Fruit fly (Drosophila melanogaster) whole organism, wandering third instar larva: ENCODE results near the gene Hand.

Experiments
- Abd-B ChIP-seq: fragments of >200 bp; optimal IDR thresholded peaks from 2 replicates; lab custom pipeline; 2017; ENCODE audit warnings: missing biosample characterization, missing genetic modification characterization
- Hnf4 ChIP-seq: fragments of 200-800 bp; sonication (Bioruptor generic); optimal IDR thresholded peaks from 2 replicates; lab custom pipeline; 2016; ENCODE audit warnings: missing biosample characterization, mild to moderate bottlenecking, missing genetic modification characterization
- Myc ChIP-seq: fragments of >200 bp; optimal IDR thresholded peaks from 2 replicates; lab custom pipeline; 2017
- Sp1 ChIP-seq: fragments of 200-800 bp; sonication (Bioruptor generic); optimal IDR thresholded peaks from 3 replicates; lab custom pipeline; 2019; ENCODE audit warnings: missing biosample characterization, mild to moderate bottlenecking, missing genetic modification characterization, moderate library complexity
- brk ChIP-seq: fragments of 200-800 bp; sonication (Bioruptor generic); optimal IDR thresholded peaks from 2 replicates; lab custom pipeline; 2016; ENCODE audit warnings: missing biosample characterization, mild to moderate bottlenecking, missing genetic modification characterization
- dsf ChIP-seq: sonication (Bioruptor generic); optimal IDR thresholded peaks from 2 replicates; lab custom pipeline; 2016; ENCODE audit warnings: missing biosample characterization, missing genetic modification characterization, borderline replicate concordance
- lola ChIP-seq: fragments of >200 bp; optimal IDR thresholded peaks from 2 replicates; lab custom pipeline; 2017; ENCODE audit warnings: missing biosample characterization, missing genetic modification characterization
- usp ChIP-seq: fragments of >200 bp; optimal IDR thresholded peaks from 2 replicates; lab custom pipeline; 2017; ENCODE audit warnings: missing biosample characterization, missing genetic modification characterization

DNA sequence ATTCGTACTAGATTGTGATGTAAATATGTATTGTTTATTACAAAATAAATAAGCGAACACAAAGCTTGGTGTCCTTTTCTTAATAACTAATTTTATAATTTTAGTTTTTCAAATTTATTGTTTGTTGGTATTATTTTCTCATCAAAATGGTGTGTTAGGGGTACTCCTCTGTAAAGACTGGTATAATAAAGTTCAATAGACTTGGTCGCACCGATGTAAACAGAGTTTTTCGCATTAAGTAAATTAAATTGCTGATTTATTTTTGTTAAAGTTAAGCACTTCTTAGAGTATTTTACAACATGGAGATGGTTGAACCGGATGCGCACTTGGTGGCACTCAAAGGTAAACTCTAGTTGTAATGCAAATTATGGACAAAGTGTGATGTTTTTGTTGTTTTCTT, 28.7 kb downstream of the Hand start, which contains the start of gene CG4953:
- no peak for TF ChIP-seq lola (GFP tag; lab: Kevin White, UChicago)
- no peak for TF ChIP-seq Abd-B (GFP tag; lab: Kevin White, UChicago)
- no peak for TF ChIP-seq brk (GFP tag; lab: Kevin White, UChicago)
- no peak for TF ChIP-seq Myc (lab: Kevin White, UChicago)
- TF ChIP-seq usp (GFP tag; lab: Kevin White, UChicago): no peak
- no peak for TF ChIP-seq Hnf4 (GFP tag; lab: Kevin White, UChicago)
- no peak for TF ChIP-seq Sp1
- TF ChIP-seq dsf: no peak
